Fruit fly (Drosophila melanogaster) whole organism, embryonic: ENCODE results near the gene CG11279.

Experiments used
- Ada2b ChIP-seq: fragments of 200-800 bp; sonication (Bioruptor generic); IDR thresholded peaks from 2 replicates; pipeline ENCODE4 v1.3.6; 2022; ENCODE audit warnings: missing biosample characterization, missing genetic modification characterization
- Asciz ChIP-seq: fragments of 200-800 bp; sonication (Bioruptor generic); optimal IDR thresholded peaks from 2 replicates; lab custom pipeline; 2017; ENCODE audit warnings: missing biosample characterization, mild to moderate bottlenecking, missing genetic modification characterization, missing genetic modification reagents
- Awh ChIP-seq: fragments of 200-800 bp; sonication (Bioruptor generic); IDR thresholded peaks from 2 replicates; pipeline ENCODE4, ENCODE4 v1.3.6; 2022; ENCODE audit warnings: missing biosample characterization, missing genetic modification characterization
- BEAF-32 ChIP-seq: fragments of 200-800 bp; sonication (Bioruptor generic); optimal IDR thresholded peaks from 3 replicates; lab custom pipeline; 2017; ENCODE audit warnings: missing biosample characterization, missing genetic modification characterization, mild to moderate bottlenecking, moderate library complexity, missing genetic modification reagents
- CG10959 ChIP-seq: fragments of 200-800 bp; sonication (Bioruptor generic); IDR thresholded peaks from 2 replicates; pipeline ENCODE4 v1.3.6; 2022; ENCODE audit warnings: missing biosample characterization, missing genetic modification characterization
- CG11456 ChIP-seq: fragments of 200-800 bp; sonication (Bioruptor generic); IDR thresholded peaks from 3 replicates; pipeline ENCODE4 v1.3.6; 2022; ENCODE audit warnings: missing biosample characterization, missing genetic modification characterization
- CG12071 ChIP-seq: fragments of 200-800 bp; sonication (Bioruptor generic); optimal IDR thresholded peaks from 3 replicates; lab custom pipeline; 2018; ENCODE audit warnings: missing biosample characterization, mild to moderate bottlenecking, missing genetic modification characterization
- CG12236 ChIP-seq: fragments of 200-800 bp; sonication (Bioruptor generic); optimal IDR thresholded peaks from 2 replicates; lab custom pipeline; 2016; ENCODE audit warnings: missing biosample characterization, missing genetic modification characterization
- CG16815 ChIP-seq: fragments of 200-800 bp; sonication (Bioruptor generic); optimal IDR thresholded peaks from 3 replicates; lab custom pipeline; 2017; ENCODE audit warnings: missing biosample characterization, mild to moderate bottlenecking, missing genetic modification characterization
- CG17359 ChIP-seq: fragments of 200-800 bp; sonication (Bioruptor generic); optimal IDR thresholded peaks from 3 replicates; lab custom pipeline; 2018; ENCODE audit warnings: missing biosample characterization, mild to moderate bottlenecking, missing genetic modification characterization, moderate library complexity
- CG17568 ChIP-seq: fragments of 200-800 bp; sonication (Bioruptor generic); optimal IDR thresholded peaks from 2 replicates; lab custom pipeline; 2018; ENCODE audit warnings: missing biosample characterization, mild to moderate bottlenecking, missing genetic modification characterization, moderate library complexity
- CG18262 ChIP-seq: fragments of 200-800 bp; optimal IDR thresholded peaks from 3 replicates; lab custom pipeline; 2019; ENCODE audit warnings: missing biosample characterization, mild to moderate bottlenecking, missing genetic modification characterization, moderate library complexity
- CG31365 ChIP-seq: fragments of 200-800 bp; sonication (Bioruptor generic); optimal IDR thresholded peaks from 2 replicates; lab custom pipeline; 2018; ENCODE audit warnings: missing biosample characterization, mild to moderate bottlenecking, missing genetic modification characterization
- CG34376 ChIP-seq: fragments of 200-800 bp; sonication (Bioruptor generic); optimal IDR thresholded peaks from 2 replicates; lab custom pipeline; 2018; ENCODE audit warnings: missing biosample characterization, mild to moderate bottlenecking, missing genetic modification characterization
- CG4282 ChIP-seq: fragments of 200-800 bp; sonication (Bioruptor generic); optimal IDR thresholded peaks from 2 replicates; lab custom pipeline; 2016; ENCODE audit warnings: missing biosample characterization, missing genetic modification characterization
- CG4854 ChIP-seq: fragments of 200-800 bp; sonication (Bioruptor generic); optimal IDR thresholded peaks from 2 replicates; lab custom pipeline; 2016; ENCODE audit warnings: missing biosample characterization, missing genetic modification characterization, inconsistent platforms
- CG8944 ChIP-seq: fragments of 200-800 bp; sonication (Bioruptor generic); optimal IDR thresholded peaks from 3 replicates; lab custom pipeline; 2016; ENCODE audit warnings: missing biosample characterization, missing genetic modification characterization
- CG9215 ChIP-seq: fragments of 200-800 bp; sonication (Bioruptor generic); IDR thresholded peaks from 2 replicates; pipeline ENCODE4 v1.3.6; 2022; ENCODE audit warnings: missing biosample characterization, missing genetic modification characterization
- CG9609 ChIP-seq: fragments of 200-800 bp; sonication (Bioruptor generic); optimal IDR thresholded peaks from 3 replicates; lab custom pipeline; 2016; ENCODE audit warnings: missing biosample characterization, missing genetic modification characterization
- Chrac-16 ChIP-seq: fragments of 200-800 bp; sonication (Bioruptor generic); optimal IDR thresholded peaks from 3 replicates; lab custom pipeline; 2016; ENCODE audit warnings: missing biosample characterization, missing genetic modification characterization
- Dek ChIP-seq: fragments of 200-800 bp; sonication (Bioruptor generic); optimal IDR thresholded peaks from 3 replicates; lab custom pipeline; 2019; ENCODE audit warnings: missing biosample characterization, mild to moderate bottlenecking, missing genetic modification characterization, moderate library complexity
- Dfd ChIP-seq, 2 experiments: fragments of >200 bp; optimal IDR thresholded peaks; 2 replicates each; lab custom pipeline; 2017; ENCODE audit warnings: missing biosample characterization in 2 of 2, missing genetic modification characterization in 2 of 2
- Dp ChIP-seq: fragments of 200-800 bp; sonication (Bioruptor generic); optimal IDR thresholded peaks from 2 replicates; lab custom pipeline; 2018; ENCODE audit warnings: missing biosample characterization, mild to moderate bottlenecking, missing genetic modification characterization, moderate library complexity
- Drgx ChIP-seq: fragments of 200-800 bp; sonication (Bioruptor generic); IDR thresholded peaks from 2 replicates; pipeline ENCODE4 v1.3.6; 2022; ENCODE audit warnings: missing biosample characterization, missing genetic modification characterization
- Fer3 ChIP-seq: fragments of 200-800 bp; sonication (Bioruptor generic); optimal IDR thresholded peaks from 2 replicates; lab custom pipeline; 2018; ENCODE audit warnings: missing biosample characterization, mild to moderate bottlenecking, missing genetic modification characterization, moderate library complexity
- HLH54F ChIP-seq: fragments of 200-800 bp; sonication (Bioruptor generic); optimal IDR thresholded peaks from 3 replicates; lab custom pipeline; 2016; ENCODE audit warnings: missing biosample characterization, missing genetic modification characterization
- HmgZ ChIP-seq: fragments of 200-800 bp; sonication (Bioruptor generic); optimal IDR thresholded peaks from 2 replicates; lab custom pipeline; 2018; ENCODE audit warnings: missing biosample characterization, mild to moderate bottlenecking, missing genetic modification characterization
- Hr78 ChIP-seq, 2 experiments: fragments of 200-800 bp in 1 of 2; fragments of >200 bp in 1 of 2; sonication (Bioruptor generic) in 1 of 2; optimal IDR thresholded peaks; 2 replicates each; lab custom pipeline; 2017 to 2019; ENCODE audit warnings: missing biosample characterization in 2 of 2, missing genetic modification characterization in 2 of 2, mild to moderate bottlenecking in 1 of 2, moderate library complexity in 1 of 2
- MESR4 ChIP-seq: fragments of 200-800 bp; sonication (Bioruptor generic); optimal IDR thresholded peaks from 2 replicates; lab custom pipeline; 2018; ENCODE audit warnings: missing biosample characterization, mild to moderate bottlenecking, missing genetic modification characterization, moderate library complexity
- Max ChIP-seq: fragments of 200-800 bp; sonication (Bioruptor generic); optimal IDR thresholded peaks from 2 replicates; lab custom pipeline; 2016; ENCODE audit warnings: missing biosample characterization, mild to moderate bottlenecking, missing genetic modification characterization
- NFAT ChIP-seq: fragments of 200-800 bp; sonication (Bioruptor generic); IDR thresholded peaks from 2 replicates; pipeline ENCODE4 v1.3.6; 2022; ENCODE audit warnings: missing biosample characterization, missing genetic modification characterization
- Nf-YB ChIP-seq: fragments of 200-800 bp; sonication (Bioruptor generic); optimal IDR thresholded peaks from 3 replicates; lab custom pipeline; 2019; ENCODE audit warnings: missing biosample characterization, mild to moderate bottlenecking, missing genetic modification characterization, moderate library complexity
- Opbp ChIP-seq: fragments of 200-800 bp; sonication (Bioruptor generic); IDR thresholded peaks from 3 replicates; pipeline ENCODE4 v1.3.6; 2022; ENCODE audit warnings: missing biosample characterization, missing genetic modification characterization; ENCODE audit not compliant: partially characterized antibody
- Ssrp ChIP-seq: fragments of 200-800 bp; sonication (Bioruptor generic); optimal IDR thresholded peaks from 2 replicates; lab custom pipeline; 2018; ENCODE audit warnings: missing biosample characterization, mild to moderate bottlenecking, missing genetic modification characterization, moderate library complexity
- br ChIP-seq: fragments of >200 bp; optimal IDR thresholded peaks from 2 replicates; lab custom pipeline; 2017
- cas ChIP-seq: fragments of 200-800 bp; sonication (Bioruptor generic); IDR thresholded peaks from 2 replicates; pipeline ENCODE4 v1.3.6; 2022; ENCODE audit warnings: missing biosample characterization, missing genetic modification characterization
- cg ChIP-seq: fragments of 200-800 bp; sonication (Bioruptor generic); optimal IDR thresholded peaks from 3 replicates; lab custom pipeline; 2019; ENCODE audit warnings: missing biosample characterization, mild to moderate bottlenecking, missing genetic modification characterization, moderate library complexity
- ci ChIP-seq: fragments of 200-800 bp; sonication (Bioruptor generic); IDR thresholded peaks from 3 replicates; pipeline ENCODE4 v1.3.6; 2022; ENCODE audit warnings: missing biosample characterization, missing genetic modification characterization
- fu2 ChIP-seq: fragments of 200-800 bp; sonication (Bioruptor generic); optimal IDR thresholded peaks from 2 replicates; lab custom pipeline; 2016; ENCODE audit warnings: missing biosample characterization, missing genetic modification characterization
- gro ChIP-seq: fragments of 200-800 bp; sonication (Bioruptor generic); optimal IDR thresholded peaks from 2 replicates; lab custom pipeline; 2016; ENCODE audit warnings: missing biosample characterization, missing genetic modification characterization
- hkb ChIP-seq, 2 experiments: fragments of 200-800 bp in 1 of 2; fragments of >200 bp in 1 of 2; sonication (Bioruptor generic) in 1 of 2; IDR thresholded peaks in 1 of 2; optimal IDR thresholded peaks in 1 of 2; 2 replicates each; pipeline versions ENCODE4 v1.3.6 to Lab custom; 2017 to 2022; ENCODE audit warnings: missing biosample characterization in 1 of 2, missing genetic modification characterization in 1 of 2
- hth ChIP-seq: fragments of >200 bp; optimal IDR thresholded peaks from 2 replicates; lab custom pipeline; 2017; ENCODE audit warnings: inconsistent platforms
- ind ChIP-seq: fragments of 200-800 bp; sonication (Bioruptor generic); optimal IDR thresholded peaks from 3 replicates; lab custom pipeline; 2016; ENCODE audit warnings: missing biosample characterization, missing genetic modification characterization
- pho ChIP-seq: fragments of 200-800 bp; sonication (Bioruptor generic); optimal IDR thresholded peaks from 2 replicates; lab custom pipeline; 2016; ENCODE audit warnings: missing biosample characterization, missing genetic modification characterization
- sc ChIP-seq, 3 experiments: fragments of >200 bp in 2 of 3; fragments of 200-800 bp in 1 of 3; sonication (Bioruptor generic) in 1 of 3; optimal IDR thresholded peaks; 2 replicates in 2 of 3; 3 replicates in 1 of 3; lab custom pipeline; 2017; ENCODE audit warnings: mild to moderate bottlenecking in 1 of 3, missing biosample characterization in 1 of 3, missing genetic modification characterization in 1 of 3, missing genetic modification reagents in 1 of 3
- seq ChIP-seq: fragments of 200-800 bp; sonication (Bioruptor generic); IDR thresholded peaks from 2 replicates; pipeline ENCODE4 v1.3.6; 2022; ENCODE audit warnings: missing biosample characterization, missing genetic modification characterization
- slbo ChIP-seq: fragments of 200-800 bp; sonication (Bioruptor generic); IDR thresholded peaks from 2 replicates; pipeline ENCODE4 v1.3.6; 2022; ENCODE audit warnings: missing biosample characterization, missing genetic modification characterization
- tx ChIP-seq: fragments of 200-800 bp; sonication (Bioruptor generic); optimal IDR thresholded peaks from 2 replicates; lab custom pipeline; 2016; ENCODE audit warnings: missing biosample characterization, missing genetic modification characterization
- unpg ChIP-seq: fragments of 200-800 bp; sonication (Bioruptor generic); optimal IDR thresholded peaks from 3 replicates; lab custom pipeline; 2018; ENCODE audit warnings: missing biosample characterization, mild to moderate bottlenecking, missing genetic modification characterization, moderate library complexity
- wdn ChIP-seq: fragments of 200-800 bp; sonication (Bioruptor generic); IDR thresholded peaks from 2 replicates; pipeline ENCODE4 v1.3.6; 2022; ENCODE audit warnings: missing biosample characterization, missing genetic modification characterization

CG11279 gene

DNA sequence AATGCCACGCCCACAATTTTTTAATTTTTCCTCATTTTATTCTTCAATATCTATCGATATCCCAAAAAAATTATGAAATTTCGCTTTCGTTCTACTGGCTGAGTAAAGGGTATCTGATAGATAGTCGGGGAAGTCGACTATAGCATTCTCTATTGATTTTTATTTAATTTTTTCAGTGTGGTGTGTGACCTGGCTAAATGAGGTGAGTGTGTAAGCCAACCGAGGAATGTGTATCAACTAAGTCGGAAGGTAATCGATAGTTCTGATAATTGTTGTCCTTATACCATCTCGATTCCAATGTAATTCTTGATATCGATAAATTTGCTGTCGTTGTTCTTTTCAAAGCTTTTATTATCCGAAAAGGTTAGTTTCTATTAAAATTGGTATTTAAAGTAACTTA, 40.3 kb upstream of the CG11279 start, which contains the start of gene CG11263 (continued):
- peak; percentile 50 for TF ChIP-seq CG8944 (GFP tag; lab: Kevin White, UChicago)
- peak; percentile 13 for TF ChIP-seq Ssrp (tag; lab: Kevin White, UChicago)
- TF ChIP-seq tx (GFP tag; lab: Kevin White, UChicago): peak; percentile 56
- TF ChIP-seq Drgx (GFP tag; lab: Robert Waterston, UW): no peak
- no peak for TF ChIP-seq CG10959 (GFP tag; lab: Robert Waterston, UW)
- no peak for TF ChIP-seq sc (optimal IDR thresholded peaks at IDR 0.05; lab: Kevin White, UChicago)
- no peak for TF ChIP-seq sc (GFP tag; optimal IDR thresholded peaks at IDR 0.05; lab: Kevin White, UChicago)
- no peak for TF ChIP-seq Hr78 (GFP tag; optimal IDR thresholded peaks at IDR 0.05; lab: Kevin White, UChicago)
- no peak for TF ChIP-seq Dfd (GFP tag; optimal IDR thresholded peaks at IDR 0.05; lab: Kevin White, UChicago)
- TF ChIP-seq Awh: no peak
- TF ChIP-seq CG16815 (GFP tag; lab: Kevin White, UChicago): no peak
- peak; percentile 38 for TF ChIP-seq Dek (tag; lab: Kevin White, UChicago)
- TF ChIP-seq CG9215 (GFP tag; lab: Robert Waterston, UW): no peak
- TF ChIP-seq CG18262 (tag; lab: Kevin White, UChicago): peak; percentile 51
- peak; percentile 66 for TF ChIP-seq gro (GFP tag; lab: Kevin White, UChicago)
- TF ChIP-seq BEAF-32 (GFP tag; lab: Kevin White, UChicago): peak; percentile 78
- TF ChIP-seq CG31365 (tag; lab: Kevin White, UChicago): no peak
- peak; percentile 12 for TF ChIP-seq CG34376 (GFP tag; lab: Kevin White, UChicago)
- peak; percentile 22; the same call in 1 of the 2 replicates for TF ChIP-seq NFAT (GFP tag; lab: Robert Waterston, UW)
- TF ChIP-seq CG9609 (GFP tag; lab: Kevin White, UChicago): peak; percentile 18
- peak; percentile 63 for TF ChIP-seq Dp
- TF ChIP-seq cg (GFP tag; lab: Kevin White, UChicago): no peak
- TF ChIP-seq CG12071 (GFP tag; lab: Kevin White, UChicago): no peak
- TF ChIP-seq hkb (optimal IDR thresholded peaks at IDR 0.05; lab: Kevin White, UChicago): no peak
- peak; percentile 49; the same call in 1 of the 2 replicates for TF ChIP-seq hkb (GFP tag; IDR thresholded peaks at IDR 0.05; lab: Robert Waterston, UW)
- no peak; the same call in 1 of the 2 replicates for TF ChIP-seq slbo
- TF ChIP-seq MESR4: no peak
- TF ChIP-seq br (lab: Kevin White, UChicago): no peak
- peak; percentile 55 for TF ChIP-seq pho (GFP tag; lab: Kevin White, UChicago)
- TF ChIP-seq Opbp (GFP tag; lab: Robert Waterston, UW): peak; percentile 86
- no peak for TF ChIP-seq hth (lab: Kevin White, UChicago)
- TF ChIP-seq seq (GFP tag; lab: Robert Waterston, UW): no peak
- TF ChIP-seq CG4854 (GFP tag; lab: Kevin White, UChicago): peak; percentile 50
- no peak for TF ChIP-seq Nf-YB (GFP tag; lab: Kevin White, UChicago)
- TF ChIP-seq HmgZ (tag; lab: Kevin White, UChicago): peak; percentile 7
- TF ChIP-seq CG17568 (GFP tag; lab: Kevin White, UChicago): no peak
- peak; percentile 45 for TF ChIP-seq fu2 (GFP tag; lab: Kevin White, UChicago)
- TF ChIP-seq Asciz (GFP tag; lab: Kevin White, UChicago): no peak
- 0 out of 3 replicates have a peak, but pooled peaks have one; percentile 17 for TF ChIP-seq ci (GFP tag; lab: Robert Waterston, UW)
- peak; percentile 46 for TF ChIP-seq unpg
- TF ChIP-seq Chrac-16: peak; percentile 37
- TF ChIP-seq CG4282 (GFP tag; lab: Kevin White, UChicago): no peak
- TF ChIP-seq CG11456 (GFP tag; lab: Robert Waterston, UW): 0 out of 3 replicates have a peak, but pooled peaks have one; percentile 60
- TF ChIP-seq CG12236 (GFP tag; lab: Kevin White, UChicago): no peak
- peak; percentile 64 for TF ChIP-seq HLH54F (GFP tag; lab: Kevin White, UChicago)
- TF ChIP-seq ind: peak; percentile 43
- no peak for TF ChIP-seq Max (GFP tag; lab: Kevin White, UChicago)
- TF ChIP-seq cas (GFP tag; lab: Robert Waterston, UW): no peak
- TF ChIP-seq Fer3 (tag; lab: Kevin White, UChicago): peak; percentile 17
- no peak for TF ChIP-seq wdn (GFP tag; lab: Robert Waterston, UW)
- peak; percentile 23; the same call in 1 of the 2 replicates for TF ChIP-seq Ada2b
- peak; percentile 40 for TF ChIP-seq CG17359 (tag; lab: Kevin White, UChicago)
